Worm (Caenorhabditis elegans) whole organism, late embryonic: Measurements from ENCODE around the gene eef-1A.1.

ENCODE experiments used
- F13H6.1 ChIP-seq: sonication (generic microtip); optimal IDR thresholded peaks from 2 replicates; lab custom pipeline; 2016; ENCODE audit warnings: missing genetic modification characterization, missing compliant biosample characterization
- Y22D7AL.16 ChIP-seq: sonication (generic microtip); optimal IDR thresholded peaks from 2 replicates; lab custom pipeline; 2016; ENCODE audit warnings: missing genetic modification characterization, missing compliant biosample characterization
- ama-1 ChIP-seq: fragments of 150-350 bp; optimal IDR thresholded peaks from 2 replicates; lab custom pipeline; 2014
- elt-2 ChIP-seq: sonication (generic microtip); optimal IDR thresholded peaks from 2 replicates; lab custom pipeline; 2016; ENCODE audit warnings: missing genetic modification reagents, missing genetic modification characterization, missing compliant biosample characterization
- elt-4 ChIP-seq: sonication (generic microtip); optimal IDR thresholded peaks from 2 replicates; lab custom pipeline; 2016; ENCODE audit warnings: missing genetic modification characterization, missing compliant biosample characterization
- lin-11 ChIP-seq: fragments of 200-800 bp; sonication (Bioruptor generic); optimal IDR thresholded peaks from 2 replicates; lab custom pipeline; 2018; ENCODE audit warnings: mild to moderate bottlenecking, missing genetic modification characterization, missing compliant biosample characterization
- pag-3 ChIP-seq: sonication (generic microtip); optimal IDR thresholded peaks from 2 replicates; lab custom pipeline; 2016; ENCODE audit warnings: missing compliant biosample characterization, missing genetic modification characterization, borderline replicate concordance
- pax-1 ChIP-seq: fragments of 150-350 bp; optimal IDR thresholded peaks from 2 replicates; lab custom pipeline; 2014; ENCODE audit warnings: missing biosample characterization, missing genetic modification characterization
- rnt-1 ChIP-seq: sonication (generic microtip); optimal IDR thresholded peaks from 2 replicates; lab custom pipeline; 2016; ENCODE audit warnings: missing genetic modification characterization, missing compliant biosample characterization
- tbx-2 ChIP-seq: sonication (generic microtip); optimal IDR thresholded peaks from 2 replicates; lab custom pipeline; 2016; ENCODE audit warnings: missing genetic modification characterization, missing compliant biosample characterization
- unc-86 ChIP-seq: sonication (generic microtip); optimal IDR thresholded peaks from 2 replicates; lab custom pipeline; 2016; ENCODE audit warnings: missing genetic modification characterization, missing compliant biosample characterization

ce11 chrIII:6993179-6993578 is 21.7 kb upstream of the eef-1A.1 start:
- TF ChIP-seq rnt-1 (tag; lab: Kevin White, UChicago) (no peak), ama-1 (lab: Kevin White, UChicago) (no peak), Y22D7AL.16 (tag; lab: Kevin White, UChicago) (no peak), elt-4 (tag; lab: Kevin White, UChicago) (no peak), tbx-2 (tag; lab: Kevin White, UChicago) (no peak), F13H6.1 (tag; lab: Kevin White, UChicago) (no peak), lin-11 (no peak), pag-3 (no peak), pax-1 (no peak), elt-2 (no peak), unc-86 (tag; lab: Kevin White, UChicago) (no peak)
